Worm (Caenorhabditis elegans): ENCODE results near the gene erp-44.2.

DNA sequence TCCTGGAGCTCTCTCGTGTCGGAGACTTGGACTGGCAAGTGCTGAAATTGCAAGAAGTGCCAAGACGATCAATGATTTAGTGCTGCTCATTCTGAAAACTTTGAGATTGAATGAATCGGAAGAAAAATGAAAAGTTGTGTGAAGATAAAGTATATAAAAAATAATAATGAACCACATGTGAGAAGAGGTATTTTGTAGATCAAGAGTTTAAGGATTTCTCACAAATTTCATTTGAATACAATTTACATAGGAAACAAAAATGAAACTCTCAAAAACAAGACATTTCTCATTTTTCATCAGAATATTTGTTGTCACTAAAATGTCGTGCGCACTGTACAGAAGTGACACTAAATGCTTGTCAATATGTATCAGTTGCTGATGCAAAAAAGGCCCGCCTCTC, 12.0 kb downstream of the erp-44.2 start, which contains the start of gene T14A8.2:
- no peak for TF ChIP-seq vab-15 (tag; optimal IDR thresholded peaks at IDR 0.05)
- TF ChIP-seq mep-1 (tag; optimal IDR thresholded peaks at IDR 0.05): no peak
- TF ChIP-seq fkh-10 (GFP tag; optimal IDR thresholded peaks at IDR 0.05): no peak
- no peak for TF ChIP-seq ceh-82 (tag; optimal IDR thresholded peaks at IDR 0.05)
- no peak for TF ChIP-seq lir-3 (tag; optimal IDR thresholded peaks at IDR 0.05; ENCODE audit: poor library complexity)
- no peak for TF ChIP-seq isw-1 (GFP tag; IDR thresholded peaks at IDR 0.05)
- no peak for TF ChIP-seq dpl-1 (GFP tag; optimal IDR thresholded peaks at IDR 0.05)
- no peak for TF ChIP-seq snpc-4 (tag; optimal IDR thresholded peaks at IDR 0.05)
- TF ChIP-seq nhr-19 (GFP tag; conservative IDR thresholded peaks at IDR 0.05): no peak
- TF ChIP-seq ztf-11 (tag; optimal IDR thresholded peaks at IDR 0.05): no peak

All from whole organism, L1 larva.